Fruit fly (Drosophila melanogaster) whole organism, embryonic: ENCODE results near the gene synr.

Experiments used
- CG10543 ChIP-seq: fragments of 200-800 bp; sonication (Bioruptor generic); optimal IDR thresholded peaks from 3 replicates; lab custom pipeline; 2017; ENCODE audit warnings: missing biosample characterization, mild to moderate bottlenecking, missing genetic modification characterization, moderate library complexity
- CG12299 ChIP-seq: fragments of 200-800 bp; sonication (Bioruptor generic); optimal IDR thresholded peaks from 2 replicates; lab custom pipeline; 2018; ENCODE audit warnings: missing biosample characterization, mild to moderate bottlenecking, missing genetic modification characterization
- CG13123 ChIP-seq: fragments of 200-800 bp; sonication (Bioruptor generic); optimal IDR thresholded peaks from 2 replicates; lab custom pipeline; 2016; ENCODE audit warnings: missing biosample characterization, missing genetic modification characterization
- CG13775 ChIP-seq: fragments of 200-800 bp; sonication (Bioruptor generic); optimal IDR thresholded peaks from 3 replicates; lab custom pipeline; 2017; ENCODE audit warnings: missing biosample characterization, mild to moderate bottlenecking, missing genetic modification characterization
- CG1603 ChIP-seq: fragments of 200-800 bp; sonication (Bioruptor generic); optimal IDR thresholded peaks from 2 replicates; lab custom pipeline; 2019; ENCODE audit warnings: missing biosample characterization, mild to moderate bottlenecking, missing genetic modification characterization, moderate library complexity
- CG17612 ChIP-seq: fragments of 200-800 bp; sonication (Bioruptor generic); IDR thresholded peaks from 2 replicates; pipeline ENCODE4 v1.3.6; 2022; ENCODE audit warnings: missing biosample characterization, missing genetic modification characterization
- CG17912 ChIP-seq: fragments of 200-800 bp; sonication (Bioruptor generic); optimal IDR thresholded peaks from 2 replicates; lab custom pipeline; 2018; ENCODE audit warnings: missing biosample characterization, mild to moderate bottlenecking, missing genetic modification characterization
- CG18476 ChIP-seq: fragments of 200-800 bp; sonication (Bioruptor generic); optimal IDR thresholded peaks from 2 replicates; lab custom pipeline; 2016; ENCODE audit warnings: missing biosample characterization, mild to moderate bottlenecking, missing genetic modification characterization
- CG2202 ChIP-seq: fragments of 200-800 bp; sonication (Bioruptor generic); optimal IDR thresholded peaks from 2 replicates; lab custom pipeline; 2018; ENCODE audit warnings: missing biosample characterization, mild to moderate bottlenecking, missing genetic modification characterization
- CG31388 ChIP-seq: fragments of 200-800 bp; sonication (Bioruptor generic); optimal IDR thresholded peaks from 2 replicates; lab custom pipeline; 2016; ENCODE audit warnings: missing biosample characterization, missing genetic modification characterization
- CG32767 ChIP-seq: fragments of 200-800 bp; sonication (Bioruptor generic); IDR thresholded peaks from 2 replicates; pipeline ENCODE4 v1.3.6; 2022; ENCODE audit warnings: missing biosample characterization, missing genetic modification characterization
- CG3407 ChIP-seq: fragments of 200-800 bp; sonication (Bioruptor generic); optimal IDR thresholded peaks from 2 replicates; lab custom pipeline; 2018; ENCODE audit warnings: missing biosample characterization, mild to moderate bottlenecking, missing genetic modification characterization
- CG6254 ChIP-seq: fragments of 200-800 bp; sonication (Bioruptor generic); optimal IDR thresholded peaks from 3 replicates; lab custom pipeline; 2017; ENCODE audit warnings: mild to moderate bottlenecking, missing biosample characterization, missing genetic modification reagents, missing genetic modification characterization
- CG7987 ChIP-seq: fragments of 200-800 bp; sonication (Bioruptor generic); optimal IDR thresholded peaks from 2 replicates; lab custom pipeline; 2018; ENCODE audit warnings: missing biosample characterization, mild to moderate bottlenecking, missing genetic modification characterization, moderate library complexity
- CG8281 ChIP-seq: fragments of 200-800 bp; sonication (Bioruptor generic); optimal IDR thresholded peaks from 2 replicates; lab custom pipeline; 2018; ENCODE audit warnings: missing biosample characterization, mild to moderate bottlenecking, missing genetic modification characterization, moderate library complexity
- CG8290 ChIP-seq, 3 experiments: fragments of 200-800 bp; sonication (Bioruptor generic); optimal IDR thresholded peaks; 2 replicates each; lab custom pipeline; 2016 to 2019; ENCODE audit warnings: missing biosample characterization in 3 of 3, missing genetic modification characterization in 3 of 3, mild to moderate bottlenecking in 2 of 3, moderate library complexity in 1 of 3
- CG9797 ChIP-seq: fragments of 200-800 bp; sonication (Bioruptor generic); optimal IDR thresholded peaks from 3 replicates; lab custom pipeline; 2018; ENCODE audit warnings: missing biosample characterization, mild to moderate bottlenecking, missing genetic modification characterization
- Eip74EF ChIP-seq, 2 experiments: fragments of 200-800 bp in 1 of 2; fragments of >200 bp in 1 of 2; sonication (Bioruptor generic) in 1 of 2; optimal IDR thresholded peaks; 2 replicates each; lab custom pipeline; 2017 to 2019; ENCODE audit warnings: missing biosample characterization in 2 of 2, missing genetic modification characterization in 2 of 2, mild to moderate bottlenecking in 1 of 2, moderate library complexity in 1 of 2
- Fer2 ChIP-seq: fragments of 200-800 bp; sonication (Bioruptor generic); optimal IDR thresholded peaks from 2 replicates; lab custom pipeline; 2018; ENCODE audit warnings: missing biosample characterization, mild to moderate bottlenecking, missing genetic modification characterization, moderate library complexity
- MTF-1 ChIP-seq: fragments of 200-800 bp; sonication (Bioruptor generic); optimal IDR thresholded peaks from 2 replicates; lab custom pipeline; 2018; ENCODE audit warnings: missing biosample characterization, mild to moderate bottlenecking, missing genetic modification characterization, borderline replicate concordance
- Meics ChIP-seq: fragments of 200-800 bp; sonication (Bioruptor generic); optimal IDR thresholded peaks from 2 replicates; lab custom pipeline; 2017; ENCODE audit warnings: missing biosample characterization, mild to moderate bottlenecking, missing genetic modification characterization
- NC2α ChIP-seq: fragments of 200-800 bp; sonication (Bioruptor generic); optimal IDR thresholded peaks from 2 replicates; lab custom pipeline; 2016; ENCODE audit warnings: missing biosample characterization, missing genetic modification characterization
- Nf-YB ChIP-seq: fragments of 200-800 bp; sonication (Bioruptor generic); optimal IDR thresholded peaks from 3 replicates; lab custom pipeline; 2019; ENCODE audit warnings: missing biosample characterization, mild to moderate bottlenecking, missing genetic modification characterization, moderate library complexity
- PHDP ChIP-seq: fragments of 200-800 bp; sonication (Bioruptor generic); optimal IDR thresholded peaks from 3 replicates; lab custom pipeline; 2018; ENCODE audit warnings: missing biosample characterization, mild to moderate bottlenecking, missing genetic modification characterization, moderate library complexity
- Pdp1 ChIP-seq, 2 experiments: fragments of 200-800 bp; sonication (Bioruptor generic); optimal IDR thresholded peaks; 3 replicates each; lab custom pipeline; 2016; ENCODE audit warnings: missing biosample characterization in 2 of 2, missing genetic modification characterization in 2 of 2, mild to moderate bottlenecking in 1 of 2, moderate library complexity in 1 of 2
- Poxn ChIP-seq: fragments of 200-800 bp; sonication (Bioruptor generic); IDR thresholded peaks from 2 replicates; pipeline ENCODE4 v1.3.6; 2022; ENCODE audit warnings: missing biosample characterization, missing genetic modification characterization
- Ptx1 ChIP-seq: fragments of 200-800 bp; sonication (Bioruptor generic); IDR thresholded peaks from 2 replicates; pipeline ENCODE4 v1.3.6; 2022; ENCODE audit warnings: missing biosample characterization, missing genetic modification characterization
- Ravus ChIP-seq: fragments of 200-800 bp; sonication (Bioruptor generic); IDR thresholded peaks from 2 replicates; pipeline ENCODE4 v1.3.6; 2022; ENCODE audit warnings: missing biosample characterization, missing genetic modification characterization
- al ChIP-seq: fragments of 200-800 bp; sonication (Bioruptor generic); IDR thresholded peaks from 2 replicates; pipeline ENCODE4 v1.3.6; 2022; ENCODE audit warnings: missing biosample characterization, missing genetic modification characterization
- bab2 ChIP-seq: fragments of 200-800 bp; sonication (Bioruptor generic); optimal IDR thresholded peaks from 2 replicates; lab custom pipeline; 2016; ENCODE audit warnings: missing biosample characterization, missing genetic modification characterization
- br ChIP-seq: fragments of >200 bp; optimal IDR thresholded peaks from 2 replicates; lab custom pipeline; 2017
- chm ChIP-seq: fragments of 200-800 bp; sonication (Bioruptor generic); IDR thresholded peaks from 2 replicates; pipeline ENCODE4 v1.3.6; 2022; ENCODE audit warnings: missing biosample characterization, missing genetic modification characterization
- dpn ChIP-seq, 2 experiments: fragments of 200-800 bp; sonication (Bioruptor generic); optimal IDR thresholded peaks; 3 replicates each; lab custom pipeline; 2016; ENCODE audit warnings: missing biosample characterization in 2 of 2, missing genetic modification characterization in 2 of 2
- exex ChIP-seq: fragments of 200-800 bp; sonication (Bioruptor generic); optimal IDR thresholded peaks from 4 replicates; lab custom pipeline; 2018; ENCODE audit warnings: missing biosample characterization, mild to moderate bottlenecking, missing genetic modification characterization, moderate library complexity
- gem ChIP-seq: fragments of 200-800 bp; sonication (Bioruptor generic); optimal IDR thresholded peaks from 2 replicates; lab custom pipeline; 2019; ENCODE audit warnings: missing biosample characterization, mild to moderate bottlenecking, missing genetic modification characterization, moderate library complexity
- hbn ChIP-seq: fragments of 200-800 bp; sonication (Bioruptor generic); IDR thresholded peaks from 2 replicates; pipeline ENCODE4 v1.3.6; 2022; ENCODE audit warnings: missing biosample characterization, missing genetic modification characterization; ENCODE audit not compliant: partially characterized antibody
- insv ChIP-seq, 2 experiments: fragments of 200-800 bp; sonication (Bioruptor generic); optimal IDR thresholded peaks; 3 replicates each; lab custom pipeline; 2016 to 2018; ENCODE audit warnings: missing biosample characterization in 2 of 2, missing genetic modification characterization in 2 of 2
- kni ChIP-seq: fragments of 200-800 bp; sonication (Bioruptor generic); optimal IDR thresholded peaks from 3 replicates; lab custom pipeline; 2017; ENCODE audit warnings: mild to moderate bottlenecking, missing biosample characterization, missing genetic modification reagents, missing genetic modification characterization
- knrl ChIP-seq: fragments of 200-800 bp; sonication (Bioruptor generic); IDR thresholded peaks from 3 replicates; pipeline ENCODE4 v1.3.6; 2022; ENCODE audit warnings: missing biosample characterization, missing genetic modification characterization; ENCODE audit not compliant: partially characterized antibody
- mam ChIP-seq: fragments of 200-800 bp; sonication (Bioruptor generic); optimal IDR thresholded peaks from 3 replicates; lab custom pipeline; 2016; ENCODE audit warnings: missing biosample characterization, missing genetic modification characterization
- nerfin-1 ChIP-seq: fragments of 200-800 bp; sonication (Bioruptor generic); optimal IDR thresholded peaks from 3 replicates; lab custom pipeline; 2019; ENCODE audit warnings: missing biosample characterization, mild to moderate bottlenecking, missing genetic modification characterization, moderate library complexity
- nmo ChIP-seq: fragments of 200-800 bp; sonication (Bioruptor generic); optimal IDR thresholded peaks from 2 replicates; lab custom pipeline; 2018; ENCODE audit warnings: missing biosample characterization, mild to moderate bottlenecking, missing genetic modification characterization, moderate library complexity
- repo ChIP-seq: fragments of 200-800 bp; sonication (Bioruptor generic); optimal IDR thresholded peaks from 2 replicates; lab custom pipeline; 2016; ENCODE audit warnings: missing biosample characterization, missing genetic modification characterization
- ro ChIP-seq: fragments of 200-800 bp; sonication (Bioruptor generic); IDR thresholded peaks from 2 replicates; pipeline ENCODE4 v1.3.6; 2022; ENCODE audit warnings: missing biosample characterization, missing genetic modification characterization
- slou ChIP-seq: fragments of 200-800 bp; sonication (Bioruptor generic); optimal IDR thresholded peaks from 3 replicates; lab custom pipeline; 2016; ENCODE audit warnings: missing biosample characterization, missing genetic modification characterization
- sna ChIP-seq: fragments of 200-800 bp; sonication (Bioruptor generic); IDR thresholded peaks from 2 replicates; pipeline ENCODE4 v1.3.6; 2022; ENCODE audit warnings: missing biosample characterization, missing genetic modification characterization; ENCODE audit not compliant: partially characterized antibody
- so ChIP-seq: fragments of 200-800 bp; sonication (Bioruptor generic); IDR thresholded peaks from 3 replicates; pipeline ENCODE4 v1.3.6; 2022; ENCODE audit warnings: missing biosample characterization, missing genetic modification characterization
- unpg ChIP-seq: fragments of 200-800 bp; sonication (Bioruptor generic); optimal IDR thresholded peaks from 3 replicates; lab custom pipeline; 2018; ENCODE audit warnings: missing biosample characterization, mild to moderate bottlenecking, missing genetic modification characterization, moderate library complexity

The synr gene

DNA sequence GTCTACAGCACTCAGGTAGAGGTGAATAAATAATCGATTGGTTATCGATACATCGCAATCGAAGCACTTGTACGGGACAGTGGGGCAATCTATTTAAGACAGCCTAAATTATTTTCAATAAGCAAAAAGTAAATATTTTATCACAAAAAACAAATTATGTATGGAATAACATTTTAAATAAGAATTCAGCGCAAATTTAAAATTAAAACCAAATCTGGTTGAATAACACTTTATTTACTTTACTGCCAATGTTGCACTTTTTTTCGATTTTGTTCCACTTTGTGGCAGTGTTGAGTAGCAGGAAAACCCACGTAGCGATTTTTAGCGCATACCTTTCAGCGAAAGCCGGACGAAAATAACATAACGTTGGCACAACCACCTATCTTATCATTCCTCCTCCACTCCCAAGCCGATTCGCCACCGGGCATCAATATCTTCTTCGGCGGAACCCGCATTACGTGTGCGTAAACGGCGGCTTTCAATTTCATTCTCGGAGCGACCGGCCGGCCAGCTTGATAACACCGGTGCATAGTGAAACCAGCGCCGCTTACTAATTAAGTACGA lies 34.5 kb downstream of the synr start, which contains the start of the genes Gmd and CG3792 (continued):
- peak in 1 of 2 experiments; percentile 88 for TF ChIP-seq Eip74EF (GFP tag; optimal IDR thresholded peaks at IDR 0.05; lab: Kevin White, UChicago)
- TF ChIP-seq CG8281 (tag; lab: Kevin White, UChicago): no peak
- peak; percentile 97 for TF ChIP-seq mam (GFP tag; lab: Kevin White, UChicago)
- peak; percentile 96 for TF ChIP-seq Meics (GFP tag; lab: Kevin White, UChicago)
- TF ChIP-seq unpg: peak; percentile 96
- peak; percentile 91 for TF ChIP-seq ro
- TF ChIP-seq slou (GFP tag; lab: Kevin White, UChicago): peak; percentile 92
- peak; percentile 90 for TF ChIP-seq CG6254 (GFP tag; lab: Kevin White, UChicago)
- peak; percentile 92 for TF ChIP-seq Fer2 (tag; lab: Kevin White, UChicago)
- TF ChIP-seq exex (tag; lab: Kevin White, UChicago): peak; percentile 72
- peak; percentile 78 for TF ChIP-seq CG3407 (GFP tag; lab: Kevin White, UChicago)
- TF ChIP-seq CG32767: peak; percentile 95
- peak; percentile 83 for TF ChIP-seq CG7987 (GFP tag; lab: Kevin White, UChicago)
- TF ChIP-seq br (lab: Kevin White, UChicago): no peak
- peak; percentile 96 for TF ChIP-seq CG13775 (GFP tag; lab: Kevin White, UChicago)
- peak; percentile 71 for TF ChIP-seq CG1603 (tag; lab: Kevin White, UChicago)
- TF ChIP-seq sna (GFP tag; lab: Robert Waterston, UW): peak; percentile 80
- TF ChIP-seq gem (tag; lab: Kevin White, UChicago): peak; percentile 95
- TF ChIP-seq Ravus (GFP tag; lab: Robert Waterston, UW): peak; percentile 86
- TF ChIP-seq Pdp1 (GFP tag; optimal IDR thresholded peaks at IDR 0.05; lab: Kevin White, UChicago): peak; percentile 93 to 94
- peak; percentile 81 for TF ChIP-seq hbn (GFP tag; lab: Robert Waterston, UW)
- peak; percentile 94 for TF ChIP-seq CG10543 (GFP tag; lab: Kevin White, UChicago)
- TF ChIP-seq PHDP: peak; percentile 89
- TF ChIP-seq so (GFP tag; lab: Robert Waterston, UW): peak; percentile 92
- TF ChIP-seq Nf-YB (GFP tag; lab: Kevin White, UChicago): peak; percentile 82
- peak; percentile 92 for TF ChIP-seq CG13123 (GFP tag; lab: Kevin White, UChicago)
- TF ChIP-seq bab2 (GFP tag; lab: Kevin White, UChicago): peak; percentile 91
- peak; percentile 89 for TF ChIP-seq MTF-1 (GFP tag; lab: Kevin White, UChicago)
- peak; percentile 86 for TF ChIP-seq repo (GFP tag; lab: Kevin White, UChicago)
- peak; percentile 87 for TF ChIP-seq knrl (GFP tag; lab: Robert Waterston, UW)
- TF ChIP-seq CG9797 (GFP tag; lab: Kevin White, UChicago): peak; percentile 45
- peak; percentile 95 for TF ChIP-seq CG8290 (GFP tag; optimal IDR thresholded peaks at IDR 0.05; lab: Kevin White, UChicago)
- peak; percentile 82 to 84 for TF ChIP-seq CG8290 (tag; optimal IDR thresholded peaks at IDR 0.05; lab: Kevin White, UChicago)
- TF ChIP-seq Poxn (GFP tag; lab: Robert Waterston, UW): peak; percentile 86
- TF ChIP-seq nerfin-1 (tag; lab: Kevin White, UChicago): peak; percentile 93
- peak; percentile 97 for TF ChIP-seq nmo (GFP tag; lab: Kevin White, UChicago)
- TF ChIP-seq chm: peak; percentile 91
- peak; percentile 64 for TF ChIP-seq CG17912 (GFP tag; lab: Kevin White, UChicago)
- TF ChIP-seq al (GFP tag; lab: Robert Waterston, UW): peak; percentile 96
- TF ChIP-seq kni (GFP tag; lab: Kevin White, UChicago): peak; percentile 77
- TF ChIP-seq dpn (GFP tag; optimal IDR thresholded peaks at IDR 0.05; lab: Kevin White, UChicago): peak; percentile 95 to 96
- TF ChIP-seq CG18476: peak; percentile 93
- TF ChIP-seq CG2202 (tag; lab: Kevin White, UChicago): peak; percentile 73
- TF ChIP-seq insv (GFP tag; optimal IDR thresholded peaks at IDR 0.05; lab: Kevin White, UChicago): peak in 1 of 2 experiments; percentile 77
- TF ChIP-seq NC2α (GFP tag; lab: Kevin White, UChicago): peak; percentile 90
- TF ChIP-seq CG31388 (GFP tag; lab: Kevin White, UChicago): peak; percentile 88
- TF ChIP-seq CG17612 (GFP tag; lab: Robert Waterston, UW): peak; percentile 91
- peak; percentile 98 for TF ChIP-seq Ptx1
- TF ChIP-seq CG12299 (tag; lab: Kevin White, UChicago): peak; percentile 89
